Worm (Caenorhabditis elegans): ENCODE results near the gene cnc-5.

- no peak for TF ChIP-seq madf-3 (GFP tag; IDR thresholded peaks at IDR 0.05)
- TF ChIP-seq let-607 (tag; optimal IDR thresholded peaks at IDR 0.05) = no peak
- no peak for TF ChIP-seq unc-62 (GFP tag; optimal IDR thresholded peaks at IDR 0.05)
- no peak for TF ChIP-seq pha-4 (tag; optimal IDR thresholded peaks at IDR 0.05)
- no peak for TF ChIP-seq K12H6.12 (tag; optimal IDR thresholded peaks at IDR 0.05)
- no peak for TF ChIP-seq F23B12.7 (tag; optimal IDR thresholded peaks at IDR 0.05; ENCODE audit: insufficient read depth)
- no peak for TF ChIP-seq snpc-4 (GFP tag; optimal IDR thresholded peaks at IDR 0.05)
- no peak for TF ChIP-seq snpc-4 (tag; optimal IDR thresholded peaks at IDR 0.05)
- no peak for TF ChIP-seq mel-28 (tag; optimal IDR thresholded peaks at IDR 0.05; ENCODE audit: borderline replicate concordance)
- no peak for TF ChIP-seq egl-18 (GFP tag; IDR thresholded peaks at IDR 0.05)
Measured at ce11 chrV:1467444-1467843, 22.3 kb downstream of the cnc-5 start, which contains the start of gene gid-8.

Measured in whole organism, young adult.